Worm (Caenorhabditis elegans) whole organism, mixed stage, embryonic: ENCODE measurements around the gene C01G10.18.
"Not testable (repeated sequence)": the region's sequence is repeated elsewhere in the genome, so short reads cannot be mapped to it uniquely, and the experiment has no call there.

ENCODE experiments used
- M03D4.4 ChIP-seq: sonication (generic microtip); optimal IDR thresholded peaks from 2 replicates; lab custom pipeline; 2017; ENCODE audit warnings: mild to moderate bottlenecking, missing genetic modification characterization, missing compliant biosample characterization
- bed-3 ChIP-seq: fragments of 200-800 bp; sonication (Bioruptor generic); optimal IDR thresholded peaks from 3 replicates; lab custom pipeline; 2018; ENCODE audit warnings: mild to moderate bottlenecking, missing genetic modification characterization, moderate library complexity, missing compliant biosample characterization
- ceh-39 ChIP-seq: fragments of 150-350 bp; optimal IDR thresholded peaks from 2 replicates; lab custom pipeline; 2014; ENCODE audit warnings: missing biosample characterization, missing genetic modification characterization
- ceh-43 ChIP-seq: fragments of 200-800 bp; sonication (Bioruptor generic); optimal IDR thresholded peaks from 2 replicates; lab custom pipeline; 2018; ENCODE audit warnings: mild to moderate bottlenecking, missing genetic modification characterization, moderate library complexity, missing compliant biosample characterization
- cnd-1 ChIP-seq: fragments of 200-800 bp; sonication (Bioruptor generic); optimal IDR thresholded peaks from 2 replicates; lab custom pipeline; 2018; ENCODE audit warnings: mild to moderate bottlenecking, missing genetic modification characterization, missing compliant biosample characterization
- elt-1 ChIP-seq: sonication (generic microtip); optimal IDR thresholded peaks from 2 replicates; lab custom pipeline; 2017; ENCODE audit warnings: missing genetic modification characterization, mild to moderate bottlenecking, missing compliant biosample characterization, antibody characterized with exemption, moderate library complexity, borderline replicate concordance; ENCODE audit not compliant: insufficient read depth
- elt-3 ChIP-seq: fragments of 150-350 bp; optimal IDR thresholded peaks from 2 replicates; lab custom pipeline; 2014; ENCODE audit warnings: missing biosample characterization, missing genetic modification characterization
- hlh-1 ChIP-seq: fragments of 150-350 bp; optimal IDR thresholded peaks from 2 replicates; lab custom pipeline; 2014; ENCODE audit warnings: missing biosample characterization, missing genetic modification reagents, missing genetic modification characterization
- lin-13 ChIP-seq: fragments of 150-350 bp; optimal IDR thresholded peaks from 2 replicates; lab custom pipeline; 2014; ENCODE audit warnings: missing biosample characterization, missing genetic modification characterization
- lin-32 ChIP-seq: fragments of 200-800 bp; sonication (Bioruptor generic); optimal IDR thresholded peaks from 2 replicates; lab custom pipeline; 2018; ENCODE audit warnings: mild to moderate bottlenecking, missing genetic modification characterization, missing compliant biosample characterization
- lsy-2 ChIP-seq: fragments of 150-350 bp; optimal IDR thresholded peaks from 2 replicates; lab custom pipeline; 2014; ENCODE audit warnings: missing biosample characterization, missing genetic modification characterization
- mab-5 ChIP-seq: fragments of 150-350 bp; optimal IDR thresholded peaks from 2 replicates; lab custom pipeline; 2014; ENCODE audit warnings: missing biosample characterization, missing genetic modification characterization
- mep-1 ChIP-seq: fragments of 150-350 bp; optimal IDR thresholded peaks from 2 replicates; lab custom pipeline; 2017; ENCODE audit warnings: missing biosample characterization, missing genetic modification reagents, missing genetic modification characterization, inconsistent platforms
- mls-2 ChIP-seq: sonication (generic microtip); optimal IDR thresholded peaks from 2 replicates; lab custom pipeline; 2016; ENCODE audit warnings: mild to moderate bottlenecking, missing genetic modification characterization, moderate library complexity, missing compliant biosample characterization
- nhr-12 ChIP-seq: fragments of 150-350 bp; optimal IDR thresholded peaks from 2 replicates; lab custom pipeline; 2014; ENCODE audit warnings: missing biosample characterization, missing genetic modification characterization
- nhr-2 ChIP-seq: fragments of 150-350 bp; optimal IDR thresholded peaks from 2 replicates; lab custom pipeline; 2014; ENCODE audit warnings: missing biosample characterization, missing genetic modification characterization
- nhr-237 ChIP-seq: fragments of 150-350 bp; optimal IDR thresholded peaks from 2 replicates; lab custom pipeline; 2014; ENCODE audit warnings: missing biosample characterization, missing genetic modification characterization
- nhr-28 ChIP-seq: fragments of 150-350 bp; optimal IDR thresholded peaks from 2 replicates; lab custom pipeline; 2014; ENCODE audit warnings: missing biosample characterization, missing genetic modification characterization
- nhr-76 ChIP-seq: sonication (generic microtip); optimal IDR thresholded peaks from 2 replicates; lab custom pipeline; 2017; ENCODE audit warnings: missing biosample characterization, missing genetic modification characterization
- sem-2 ChIP-seq: fragments of 200-800 bp; sonication (Bioruptor generic); optimal IDR thresholded peaks from 2 replicates; lab custom pipeline; 2018; ENCODE audit warnings: mild to moderate bottlenecking, missing genetic modification characterization, missing compliant biosample characterization
- snpc-4 ChIP-seq: fragments of 150-350 bp; optimal IDR thresholded peaks from 2 replicates; lab custom pipeline; 2014; ENCODE audit warnings: missing biosample characterization, missing genetic modification characterization
- sptf-1 ChIP-seq: sonication (generic microtip); optimal IDR thresholded peaks from 2 replicates; lab custom pipeline; 2017; ENCODE audit warnings: mild to moderate bottlenecking, missing genetic modification characterization, moderate library complexity, missing compliant biosample characterization
- tbx-8 ChIP-seq: fragments of 200-800 bp; sonication (Bioruptor generic); optimal IDR thresholded peaks from 2 replicates; lab custom pipeline; 2018; ENCODE audit warnings: mild to moderate bottlenecking, missing genetic modification characterization, moderate library complexity, missing compliant biosample characterization
- unc-120 ChIP-seq: sonication (generic microtip); optimal IDR thresholded peaks from 2 replicates; lab custom pipeline; 2017; ENCODE audit warnings: missing genetic modification characterization, missing compliant biosample characterization; ENCODE audit not compliant: poor library complexity, severe bottlenecking
- unc-39 ChIP-seq: fragments of 150-350 bp; optimal IDR thresholded peaks from 2 replicates; lab custom pipeline; 2014; ENCODE audit warnings: missing biosample characterization, missing genetic modification characterization
- ztf-11 ChIP-seq: fragments of 150-350 bp; optimal IDR thresholded peaks from 2 replicates; lab custom pipeline; 2014; ENCODE audit warnings: missing biosample characterization, missing genetic modification characterization

The C01G10.18 gene

ce11 chrV:15127955-15128354 is 39.4 kb upstream of the C01G10.18 start, which contains the start of gene srr-7:
TSS of gene srr-7 (plus strand) at chrV:15128255.
- no peak for TF ChIP-seq nhr-237 (tag; lab: Kevin White, UChicago)
- no peak for TF ChIP-seq nhr-12 (tag; lab: Kevin White, UChicago)
- TF ChIP-seq nhr-28 (tag; lab: Kevin White, UChicago): no peak
- TF ChIP-seq mep-1 (tag; lab: Kevin White, UChicago): no peak
- TF ChIP-seq mls-2 (tag; lab: Kevin White, UChicago): no peak
- TF ChIP-seq bed-3: no peak
- no peak for TF ChIP-seq mab-5 (tag; lab: Kevin White, UChicago)
- no peak for TF ChIP-seq unc-39 (tag; lab: Kevin White, UChicago)
- TF ChIP-seq elt-1 (tag; lab: Kevin White, UChicago): no peak
- TF ChIP-seq hlh-1 (tag; lab: Kevin White, UChicago): no peak
- TF ChIP-seq snpc-4 (tag; lab: Kevin White, UChicago): no peak
- TF ChIP-seq unc-120 (tag; lab: Kevin White, UChicago): no peak
- TF ChIP-seq elt-3 (tag; lab: Kevin White, UChicago): no peak
- TF ChIP-seq, all 35 proteins: peak for 0

ce11 chrV:15127413-15127812 is 38.9 kb upstream of the C01G10.18 start, which contains the start of gene srj-27:
TSS of gene srj-27 (minus strand) at chrV:15127513.
- TF ChIP-seq cnd-1 (tag; lab: Kevin White, UChicago) (no peak), ceh-39 (no peak), snpc-4 (tag; lab: Kevin White, UChicago) (no peak), elt-3 (tag; lab: Kevin White, UChicago) (no peak), mls-2 (tag; lab: Kevin White, UChicago) (no peak), sem-2 (GFP tag; lab: Kevin White, UChicago) (no peak), sptf-1 (tag; lab: Kevin White, UChicago) (no peak), elt-1 (tag; lab: Kevin White, UChicago) (no peak), ztf-11 (tag; lab: Kevin White, UChicago) (no peak), nhr-76 (tag; lab: Kevin White, UChicago) (no peak), ceh-43 (GFP tag; lab: Kevin White, UChicago) (no peak), mab-5 (tag; lab: Kevin White, UChicago) (no peak)

ce11 chrV:15125162-15125561 is 36.6 kb upstream of the C01G10.18 start, which contains the start of gene ugt-30:
TSS of gene ugt-30 (minus strand) at chrV:15125262.
- TF ChIP-seq sem-2 (GFP tag; lab: Kevin White, UChicago); cnd-1 (tag; lab: Kevin White, UChicago); lsy-2 (tag; lab: Kevin White, UChicago): not testable (repeated sequence)

- TF ChIP-seq mab-5 (tag; lab: Kevin White, UChicago) (no peak), tbx-8 (GFP tag; lab: Kevin White, UChicago) (no peak), nhr-237 (tag; lab: Kevin White, UChicago) (no peak), M03D4.4 (tag; lab: Kevin White, UChicago) (no peak)
These were observed 31.0 kb upstream of the C01G10.18 start, which contains the start of gene flor-1 for ce11 chrV:15119517-15119916. TSS of gene flor-1 (minus strand) at chrV:15119617.

- TF ChIP-seq tbx-8 (GFP tag; lab: Kevin White, UChicago); lin-13 (tag; lab: Kevin White, UChicago); unc-39 (tag; lab: Kevin White, UChicago): not testable (repeated sequence)
These were observed 27.5 kb upstream of the C01G10.18 start, which contains the start of gene T01G5.8 for ce11 chrV:15115968-15116367. TSS of gene T01G5.8 (plus strand) at chrV:15116268.

- no peak for TF ChIP-seq sptf-1 (tag; lab: Kevin White, UChicago)
These were observed 25.5 kb upstream of the C01G10.18 start, which contains the start of gene T01G5.6 for ce11 chrV:15113992-15114391. TSS of gene T01G5.6 (minus strand) at chrV:15114092.

- TF ChIP-seq mab-5 (tag; lab: Kevin White, UChicago) (no peak), nhr-76 (tag; lab: Kevin White, UChicago) (no peak), tbx-8 (GFP tag; lab: Kevin White, UChicago) (no peak), lin-32 (GFP tag; lab: Kevin White, UChicago) (no peak), mls-2 (tag; lab: Kevin White, UChicago) (no peak), nhr-237 (tag; lab: Kevin White, UChicago) (no peak), nhr-2 (tag; lab: Kevin White, UChicago) (no peak), ceh-39 (no peak), unc-120 (tag; lab: Kevin White, UChicago) (no peak), nhr-28 (tag; lab: Kevin White, UChicago) (no peak), elt-3 (tag; lab: Kevin White, UChicago) (no peak)
These were observed 23.1 kb upstream of the C01G10.18 start, which contains the start of gene T01G5.7 for ce11 chrV:15111660-15112059. TSS of gene T01G5.7 (plus strand) at chrV:15111960.
